Fruit fly (Drosophila melanogaster) whole organism, embryonic: ENCODE results near the gene und.

Source experiments
- Aef1 ChIP-seq: fragments of 200-800 bp; sonication (Bioruptor generic); IDR thresholded peaks from 3 replicates; pipeline ENCODE4 v1.3.6; 2022; ENCODE audit warnings: missing biosample characterization, missing genetic modification characterization
- Atf-2 ChIP-seq: fragments of 200-800 bp; sonication (Bioruptor generic); optimal IDR thresholded peaks from 2 replicates; lab custom pipeline; 2016; ENCODE audit warnings: missing biosample characterization, missing genetic modification characterization
- Atf6 ChIP-seq: fragments of 200-800 bp; sonication (Bioruptor generic); IDR thresholded peaks from 2 replicates; pipeline ENCODE4 v1.3.6; 2022; ENCODE audit warnings: missing biosample characterization, missing genetic modification characterization
- Blimp-1 ChIP-seq: fragments of 200-800 bp; sonication (Bioruptor generic); optimal IDR thresholded peaks from 3 replicates; lab custom pipeline; 2018; ENCODE audit warnings: missing biosample characterization, missing genetic modification characterization, mild to moderate bottlenecking, moderate library complexity, missing genetic modification reagents
- Bteb2 ChIP-seq: fragments of 200-800 bp; sonication (Bioruptor generic); optimal IDR thresholded peaks from 2 replicates; lab custom pipeline; 2016; ENCODE audit warnings: missing biosample characterization, missing genetic modification characterization
- CG11696 ChIP-seq: fragments of 200-800 bp; sonication (Bioruptor generic); IDR thresholded peaks from 2 replicates; pipeline ENCODE4 v1.3.6; 2022; ENCODE audit warnings: missing biosample characterization, missing genetic modification characterization
- CG12155 ChIP-seq: fragments of 200-800 bp; sonication (Bioruptor generic); optimal IDR thresholded peaks from 3 replicates; lab custom pipeline; 2016; ENCODE audit warnings: missing biosample characterization, missing genetic modification characterization
- CG12659 ChIP-seq: fragments of 200-800 bp; sonication (Bioruptor generic); optimal IDR thresholded peaks from 3 replicates; lab custom pipeline; 2017; ENCODE audit warnings: mild to moderate bottlenecking, missing biosample characterization, missing genetic modification reagents, missing genetic modification characterization
- CG13296 ChIP-seq: fragments of 200-800 bp; sonication (Bioruptor generic); optimal IDR thresholded peaks from 3 replicates; lab custom pipeline; 2018; ENCODE audit warnings: missing biosample characterization, mild to moderate bottlenecking, missing genetic modification characterization
- CG13424 ChIP-seq: fragments of 200-800 bp; sonication (Bioruptor generic); optimal IDR thresholded peaks from 2 replicates; lab custom pipeline; 2019; ENCODE audit warnings: missing biosample characterization, mild to moderate bottlenecking, missing genetic modification characterization, moderate library complexity
- CG14441 ChIP-seq: fragments of 200-800 bp; sonication (Bioruptor generic); IDR thresholded peaks from 2 replicates; pipeline ENCODE4 v1.3.6; 2022; ENCODE audit warnings: missing biosample characterization, missing genetic modification characterization
- CG17328 ChIP-seq: fragments of 200-800 bp; sonication (Bioruptor generic); IDR thresholded peaks from 2 replicates; pipeline ENCODE4 v1.3.6; 2022; ENCODE audit warnings: missing biosample characterization, missing genetic modification characterization
- CG17612 ChIP-seq: fragments of 200-800 bp; sonication (Bioruptor generic); IDR thresholded peaks from 2 replicates; pipeline ENCODE4 v1.3.6; 2022; ENCODE audit warnings: missing biosample characterization, missing genetic modification characterization
- CG34422 ChIP-seq: fragments of 200-800 bp; sonication (Bioruptor generic); IDR thresholded peaks from 3 replicates; pipeline ENCODE4 v1.3.6; 2022; ENCODE audit warnings: missing biosample characterization, missing genetic modification characterization
- CG4404 ChIP-seq: fragments of 200-800 bp; sonication (Bioruptor generic); IDR thresholded peaks from 2 replicates; pipeline ENCODE4 v1.3.6; 2022; ENCODE audit warnings: missing biosample characterization, missing genetic modification characterization
- CG5180 ChIP-seq: fragments of 200-800 bp; sonication (Bioruptor generic); optimal IDR thresholded peaks from 3 replicates; lab custom pipeline; 2017; ENCODE audit warnings: missing biosample characterization, missing genetic modification characterization, mild to moderate bottlenecking, moderate library complexity, missing genetic modification reagents
- CG6813 ChIP-seq: fragments of 200-800 bp; sonication (Bioruptor generic); optimal IDR thresholded peaks from 2 replicates; lab custom pipeline; 2017; ENCODE audit warnings: missing biosample characterization, missing genetic modification characterization, mild to moderate bottlenecking, moderate library complexity, missing genetic modification reagents
- CG7963 ChIP-seq: fragments of 200-800 bp; sonication (Bioruptor generic); IDR thresholded peaks from 3 replicates; pipeline ENCODE4 v1.3.6; 2022; ENCODE audit warnings: missing biosample characterization, missing genetic modification characterization; ENCODE audit not compliant: partially characterized antibody
- CG7987 ChIP-seq: fragments of 200-800 bp; sonication (Bioruptor generic); optimal IDR thresholded peaks from 2 replicates; lab custom pipeline; 2018; ENCODE audit warnings: missing biosample characterization, mild to moderate bottlenecking, missing genetic modification characterization, moderate library complexity
- CrebB ChIP-seq: fragments of 200-800 bp; sonication (Bioruptor generic); optimal IDR thresholded peaks from 3 replicates; lab custom pipeline; 2018; ENCODE audit warnings: missing biosample characterization, mild to moderate bottlenecking, missing genetic modification characterization
- Dbx ChIP-seq: fragments of 200-800 bp; sonication (Bioruptor generic); IDR thresholded peaks from 3 replicates; pipeline ENCODE4 v1.3.6; 2022; ENCODE audit warnings: missing biosample characterization, missing genetic modification characterization
- Eip74EF ChIP-seq, 2 experiments: fragments of 200-800 bp in 1 of 2; fragments of >200 bp in 1 of 2; sonication (Bioruptor generic) in 1 of 2; optimal IDR thresholded peaks; 2 replicates each; lab custom pipeline; 2017 to 2019; ENCODE audit warnings: missing biosample characterization in 2 of 2, missing genetic modification characterization in 2 of 2, mild to moderate bottlenecking in 1 of 2, moderate library complexity in 1 of 2
- GATAe ChIP-seq: fragments of 200-800 bp; sonication (Bioruptor generic); conservative IDR thresholded peaks from 2 replicates; pipeline ENCODE4 v1.3.6; 2022; ENCODE audit warnings: missing biosample characterization, missing genetic modification characterization
- Med ChIP-seq: fragments of 200-800 bp; sonication (Bioruptor generic); peaks from one replicate; lab custom pipeline; 2016; ENCODE audit warnings: missing biosample characterization, missing genetic modification characterization, mild to moderate bottlenecking, inconsistent platforms, moderate library complexity
- Myb ChIP-seq: fragments of 200-800 bp; sonication (Bioruptor generic); optimal IDR thresholded peaks from 2 replicates; lab custom pipeline; 2016; ENCODE audit warnings: missing biosample characterization, missing genetic modification characterization
- NfI ChIP-seq: fragments of 200-800 bp; sonication (Bioruptor generic); optimal IDR thresholded peaks from 3 replicates; lab custom pipeline; 2018; ENCODE audit warnings: missing biosample characterization, mild to moderate bottlenecking, missing genetic modification characterization, moderate library complexity
- Rfx ChIP-seq: fragments of 200-800 bp; sonication (Bioruptor generic); IDR thresholded peaks from 2 replicates; pipeline ENCODE4 v1.3.6; 2022; ENCODE audit warnings: missing biosample characterization, missing genetic modification characterization
- dmrt11E ChIP-seq: fragments of 200-800 bp; sonication (Bioruptor generic); optimal IDR thresholded peaks from 3 replicates; lab custom pipeline; 2018; ENCODE audit warnings: missing biosample characterization, mild to moderate bottlenecking, missing genetic modification characterization, moderate library complexity
- en ChIP-seq: fragments of 200-800 bp; sonication (Bioruptor generic); optimal IDR thresholded peaks from 2 replicates; lab custom pipeline; 2016; ENCODE audit warnings: missing biosample characterization, missing genetic modification characterization
- jigr1 ChIP-seq: fragments of 200-800 bp; sonication (Bioruptor generic); IDR thresholded peaks from 3 replicates; pipeline ENCODE4 v1.3.6; 2022; ENCODE audit warnings: missing biosample characterization, missing genetic modification characterization
- jing ChIP-seq: fragments of 200-800 bp; sonication (Bioruptor generic); optimal IDR thresholded peaks from 2 replicates; lab custom pipeline; 2018; ENCODE audit warnings: missing biosample characterization, mild to moderate bottlenecking, missing genetic modification characterization
- lbe ChIP-seq: fragments of 200-800 bp; sonication (Bioruptor generic); optimal IDR thresholded peaks from 2 replicates; lab custom pipeline; 2016; ENCODE audit warnings: missing biosample characterization, mild to moderate bottlenecking, missing genetic modification characterization
- lola ChIP-seq, 3 experiments: fragments of >200 bp in 2 of 3; fragments of 200-800 bp in 1 of 3; sonication (Bioruptor generic) in 1 of 3; optimal IDR thresholded peaks; 2 replicates each; lab custom pipeline; 2017 to 2019; ENCODE audit warnings: missing biosample characterization in 3 of 3, missing genetic modification characterization in 3 of 3, mild to moderate bottlenecking in 1 of 3, moderate library complexity in 1 of 3
- pb ChIP-seq: fragments of 200-800 bp; sonication (Bioruptor generic); optimal IDR thresholded peaks from 3 replicates; lab custom pipeline; 2016; ENCODE audit warnings: missing biosample characterization, missing genetic modification characterization
- pfk ChIP-seq: fragments of 200-800 bp; sonication (Bioruptor generic); optimal IDR thresholded peaks from 2 replicates; lab custom pipeline; 2018; ENCODE audit warnings: missing biosample characterization, mild to moderate bottlenecking, missing genetic modification characterization, moderate library complexity
- schlank ChIP-seq: fragments of 200-800 bp; sonication (Bioruptor generic); optimal IDR thresholded peaks from 2 replicates; lab custom pipeline; 2018; ENCODE audit warnings: missing biosample characterization, mild to moderate bottlenecking, missing genetic modification characterization
- sens ChIP-seq: fragments of 200-800 bp; sonication (Bioruptor generic); peaks from one replicate; lab custom pipeline; 2016; ENCODE audit warnings: missing biosample characterization, missing genetic modification characterization
- tap ChIP-seq: fragments of 200-800 bp; optimal IDR thresholded peaks from 3 replicates; lab custom pipeline; 2019; ENCODE audit warnings: missing biosample characterization, mild to moderate bottlenecking, missing genetic modification characterization, moderate library complexity
- vvl ChIP-seq: fragments of 200-800 bp; sonication (Bioruptor generic); IDR thresholded peaks from 2 replicates; pipeline ENCODE4 v1.3.6; 2022; ENCODE audit warnings: missing biosample characterization, missing genetic modification characterization
- zen ChIP-seq: fragments of 200-800 bp; sonication (Bioruptor generic); optimal IDR thresholded peaks from 3 replicates; lab custom pipeline; 2018; ENCODE audit warnings: missing biosample characterization, mild to moderate bottlenecking, missing genetic modification characterization, moderate library complexity
- zen2 ChIP-seq: fragments of 200-800 bp; sonication (Bioruptor generic); IDR thresholded peaks from 3 replicates; pipeline ENCODE4 v1.3.6; 2022; ENCODE audit warnings: missing biosample characterization, missing genetic modification characterization; ENCODE audit not compliant: partially characterized antibody

und gene

DNA sequence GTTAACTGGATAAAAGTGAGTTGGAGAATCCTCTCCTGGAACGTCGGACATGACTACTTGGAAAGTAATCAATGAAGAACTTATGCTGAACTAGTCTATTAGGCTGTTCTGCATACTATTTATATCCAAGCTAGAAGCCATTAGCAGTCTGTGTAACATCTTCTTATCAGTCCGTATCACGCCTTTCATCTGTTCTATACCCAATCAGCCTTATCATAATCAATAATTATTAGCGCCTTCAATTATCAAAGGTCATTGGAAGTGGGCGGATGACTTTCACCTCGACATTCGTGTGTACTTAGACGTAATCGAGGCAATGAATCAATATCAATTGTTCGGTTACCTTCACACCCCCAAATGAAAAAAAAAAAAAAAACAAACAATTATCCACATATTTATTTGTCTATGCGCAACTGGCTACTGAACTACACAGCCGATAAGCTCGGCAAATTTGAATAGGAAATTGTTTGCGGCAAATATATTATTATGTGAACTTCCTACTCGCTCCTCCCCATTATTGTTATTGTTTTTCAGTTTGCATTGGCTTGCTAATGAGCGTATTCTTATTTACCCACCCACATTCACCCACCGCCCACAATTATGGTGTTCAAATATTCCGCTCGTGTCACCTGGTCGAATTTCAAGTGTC is 11.9 kb downstream of the und start, which contains the start of the genes ppk11 and ppk16 (continued):
- TF ChIP-seq Atf6 (GFP tag; lab: Robert Waterston, UW) (no peak; the same call in 1 of the 2 replicates), schlank (tag; lab: Kevin White, UChicago) (no peak), Rfx (GFP tag; lab: Robert Waterston, UW) (peak; percentile 29; the same call in 1 of the 2 replicates), CG12155 (no peak), CG4404 (GFP tag; lab: Robert Waterston, UW) (no peak), jing (no peak), CG13424 (tag; lab: Kevin White, UChicago) (no peak), CG7987 (GFP tag; lab: Kevin White, UChicago) (peak; percentile 41), tap (tag; lab: Kevin White, UChicago) (no peak), Aef1 (no peak), Atf-2 (GFP tag; lab: Kevin White, UChicago) (no peak), lola (GFP tag; optimal IDR thresholded peaks at IDR 0.05; lab: Kevin White, UChicago) (no peak), GATAe (GFP tag; lab: Robert Waterston, UW) (no peak), zen2 (GFP tag; lab: Robert Waterston, UW) (no peak), CrebB (tag; lab: Kevin White, UChicago) (no peak), CG17612 (GFP tag; lab: Robert Waterston, UW) (no peak), vvl (no peak), CG6813 (GFP tag; lab: Kevin White, UChicago) (peak; percentile 46), en (GFP tag; lab: Kevin White, UChicago) (no peak), NfI (GFP tag; lab: Kevin White, UChicago) (no peak)

dm6 chr2L:9777927-9778326 is 14.8 kb downstream of the und start:
- TF ChIP-seq CG7963 (GFP tag; lab: Robert Waterston, UW) (no peak), pb (no peak), CG5180 (no peak), pfk (GFP tag; lab: Kevin White, UChicago) (no peak), lbe (GFP tag; lab: Kevin White, UChicago) (no peak), CG13296 (GFP tag; lab: Kevin White, UChicago) (no peak), Blimp-1 (GFP tag; lab: Kevin White, UChicago) (no peak), CG17328 (no peak), Eip74EF (GFP tag; optimal IDR thresholded peaks at IDR 0.05; lab: Kevin White, UChicago) (no peak), zen (tag; lab: Kevin White, UChicago) (no peak), Myb (no peak), Dbx (GFP tag; lab: Robert Waterston, UW) (no peak), dmrt11E (tag; lab: Kevin White, UChicago) (no peak), CG12659 (GFP tag; lab: Kevin White, UChicago) (no peak)
- TF ChIP-seq, all 482 proteins: peak for 0

- TF ChIP-seq Med (peak; percentile 60), CG11696 (GFP tag; lab: Robert Waterston, UW) (no peak), Bteb2 (GFP tag; lab: Kevin White, UChicago) (no peak), jigr1 (GFP tag; lab: Robert Waterston, UW) (no peak), CG34422 (GFP tag; lab: Robert Waterston, UW) (no peak), CG14441 (no peak), sens (GFP tag; lab: Kevin White, UChicago) (peak; percentile 62)
These were observed 15.2 kb downstream of the und start for dm6 chr2L:9778416-9778815.
